Fruit fly (Drosophila melanogaster) whole organism, prepupa: Measurements from ENCODE around the gene CG42460.
A peak's percentile ranks its signal among the peaks of the same experiment; 100 is the strongest.

Experiments
- Blimp-1 ChIP-seq: fragments of 200-800 bp; sonication (Bioruptor generic); optimal IDR thresholded peaks from 3 replicates; lab custom pipeline; 2017; ENCODE audit warnings: missing biosample characterization, missing genetic modification characterization, mild to moderate bottlenecking, moderate library complexity, missing genetic modification reagents
- CG10631 ChIP-seq: fragments of 200-800 bp; sonication (Bioruptor generic); optimal IDR thresholded peaks from 2 replicates; lab custom pipeline; 2016; ENCODE audit warnings: missing biosample characterization, missing genetic modification characterization
- CG10669 ChIP-seq: fragments of 200-800 bp; sonication (Bioruptor generic); optimal IDR thresholded peaks from 3 replicates; lab custom pipeline; 2018; ENCODE audit warnings: missing biosample characterization, mild to moderate bottlenecking, missing genetic modification characterization, moderate library complexity
- CG11294 ChIP-seq: fragments of 200-800 bp; sonication (Bioruptor generic); IDR thresholded peaks from 2 replicates; pipeline ENCODE4 v1.3.6; 2022; ENCODE audit warnings: missing biosample characterization, missing genetic modification characterization
- CG11762 ChIP-seq: fragments of 200-800 bp; sonication (Bioruptor generic); optimal IDR thresholded peaks from 3 replicates; lab custom pipeline; 2016; ENCODE audit warnings: missing biosample characterization, missing genetic modification characterization; ENCODE audit not compliant: insufficient read depth
- CG11902 ChIP-seq: fragments of 200-800 bp; sonication (Bioruptor generic); optimal IDR thresholded peaks from 3 replicates; lab custom pipeline; 2016; ENCODE audit warnings: missing biosample characterization, missing genetic modification characterization
- CG15336 ChIP-seq: fragments of 200-800 bp; sonication (Bioruptor generic); IDR thresholded peaks from 2 replicates; pipeline ENCODE4 v1.3.6; 2022; ENCODE audit warnings: missing biosample characterization, missing genetic modification characterization
- CG1621 ChIP-seq: fragments of 200-800 bp; sonication (Bioruptor generic); optimal IDR thresholded peaks from 3 replicates; lab custom pipeline; 2018; ENCODE audit warnings: missing biosample characterization, mild to moderate bottlenecking, missing genetic modification characterization
- CG16779 ChIP-seq: fragments of 200-800 bp; sonication (Bioruptor generic); optimal IDR thresholded peaks from 3 replicates; lab custom pipeline; 2017; ENCODE audit warnings: missing biosample characterization, mild to moderate bottlenecking, missing genetic modification characterization
- CG3032 ChIP-seq: fragments of 200-800 bp; optimal IDR thresholded peaks from 2 replicates; lab custom pipeline; 2019; ENCODE audit warnings: missing biosample characterization, mild to moderate bottlenecking, missing genetic modification characterization, moderate library complexity
- CG31627 ChIP-seq: fragments of 200-800 bp; sonication (Bioruptor generic); optimal IDR thresholded peaks from 3 replicates; lab custom pipeline; 2016; ENCODE audit warnings: missing biosample characterization, missing genetic modification characterization
- CG34406 ChIP-seq: fragments of 200-800 bp; sonication (Bioruptor generic); optimal IDR thresholded peaks from 3 replicates; lab custom pipeline; 2016; ENCODE audit warnings: missing biosample characterization, missing genetic modification characterization
- CG4318 ChIP-seq: fragments of 200-800 bp; sonication (Bioruptor generic); optimal IDR thresholded peaks from 3 replicates; lab custom pipeline; 2017; ENCODE audit warnings: missing biosample characterization, mild to moderate bottlenecking, missing genetic modification characterization
- CG6163 ChIP-seq: fragments of 200-800 bp; sonication (Bioruptor generic); IDR thresholded peaks from 3 replicates; pipeline ENCODE4 v1.3.6; 2022; ENCODE audit warnings: missing biosample characterization, missing genetic modification characterization
- CG6276 ChIP-seq: fragments of 200-800 bp; sonication (Bioruptor generic); optimal IDR thresholded peaks from 2 replicates; lab custom pipeline; 2017; ENCODE audit warnings: missing biosample characterization, mild to moderate bottlenecking, missing genetic modification characterization
- CG6792 ChIP-seq: fragments of 200-800 bp; sonication (Bioruptor generic); optimal IDR thresholded peaks from 3 replicates; lab custom pipeline; 2016; ENCODE audit warnings: missing biosample characterization, missing genetic modification characterization
- CG6808 ChIP-seq: fragments of 200-800 bp; sonication (Bioruptor generic); optimal IDR thresholded peaks from 3 replicates; lab custom pipeline; 2017; ENCODE audit warnings: missing biosample characterization, missing genetic modification characterization, mild to moderate bottlenecking, moderate library complexity, missing genetic modification reagents
- CG6854 ChIP-seq: fragments of 200-800 bp; sonication (Bioruptor generic); optimal IDR thresholded peaks from 2 replicates; lab custom pipeline; 2017; ENCODE audit warnings: missing biosample characterization, mild to moderate bottlenecking, missing genetic modification characterization
- CG7368 ChIP-seq: fragments of 200-800 bp; sonication (Bioruptor generic); optimal IDR thresholded peaks from 3 replicates; lab custom pipeline; 2016; ENCODE audit warnings: missing biosample characterization, missing genetic modification characterization
- CG8319 ChIP-seq: fragments of 200-800 bp; sonication (Bioruptor generic); optimal IDR thresholded peaks from 3 replicates; lab custom pipeline; 2016; ENCODE audit warnings: missing biosample characterization, missing genetic modification characterization
- CG8632 ChIP-seq: fragments of 200-800 bp; sonication (Bioruptor generic); optimal IDR thresholded peaks from 3 replicates; lab custom pipeline; 2016; ENCODE audit warnings: missing biosample characterization, missing genetic modification characterization
- CG9139 ChIP-seq: fragments of 200-800 bp; sonication (Bioruptor generic); optimal IDR thresholded peaks from 3 replicates; lab custom pipeline; 2017; ENCODE audit warnings: missing biosample characterization, mild to moderate bottlenecking, missing genetic modification characterization
- Eip75B ChIP-seq: fragments of 200-800 bp; sonication (Bioruptor generic); optimal IDR thresholded peaks from 3 replicates; lab custom pipeline; 2016; ENCODE audit warnings: missing biosample characterization, missing genetic modification characterization
- Eip78C ChIP-seq: fragments of 200-800 bp; sonication (Bioruptor generic); peaks from one replicate; lab custom pipeline; 2016; ENCODE audit warnings: missing biosample characterization, missing genetic modification characterization
- Eip93F ChIP-seq: fragments of 200-800 bp; sonication (Bioruptor generic); optimal IDR thresholded peaks from 2 replicates; lab custom pipeline; 2016; ENCODE audit warnings: missing biosample characterization, mild to moderate bottlenecking, missing genetic modification characterization
- Ets21C ChIP-seq: fragments of 200-800 bp; sonication (Bioruptor generic); optimal IDR thresholded peaks from 3 replicates; lab custom pipeline; 2016; ENCODE audit warnings: missing biosample characterization, missing genetic modification characterization
- Ets96B ChIP-seq: fragments of 200-800 bp; optimal IDR thresholded peaks from 2 replicates; lab custom pipeline; 2019; ENCODE audit warnings: missing biosample characterization, mild to moderate bottlenecking, missing genetic modification characterization, moderate library complexity
- Gug ChIP-seq: fragments of 200-800 bp; sonication (Bioruptor generic); IDR thresholded peaks from 2 replicates; pipeline ENCODE4 v1.3.6; 2022; ENCODE audit warnings: missing biosample characterization, missing genetic modification characterization
- Hr38 ChIP-seq: sonication (Bioruptor generic); optimal IDR thresholded peaks from 2 replicates; lab custom pipeline; 2016; ENCODE audit warnings: missing biosample characterization, missing genetic modification characterization
- Hr39 ChIP-seq: fragments of 200-800 bp; sonication (Bioruptor generic); optimal IDR thresholded peaks from 2 replicates; lab custom pipeline; 2016; ENCODE audit warnings: missing biosample characterization, missing genetic modification characterization
- Hr4 ChIP-seq: fragments of 200-800 bp; sonication (Bioruptor generic); optimal IDR thresholded peaks from 3 replicates; lab custom pipeline; 2016; ENCODE audit warnings: missing biosample characterization, missing genetic modification characterization
- Lpt ChIP-seq: fragments of 200-800 bp; sonication (Bioruptor generic); optimal IDR thresholded peaks from 3 replicates; lab custom pipeline; 2016; ENCODE audit warnings: missing biosample characterization, missing genetic modification characterization
- OdsH ChIP-seq: fragments of 200-800 bp; sonication (Bioruptor generic); optimal IDR thresholded peaks from 3 replicates; lab custom pipeline; 2016; ENCODE audit warnings: missing biosample characterization, missing genetic modification characterization
- Smox ChIP-seq: fragments of 200-800 bp; sonication (Bioruptor generic); optimal IDR thresholded peaks from 3 replicates; lab custom pipeline; 2016; ENCODE audit warnings: missing biosample characterization, missing genetic modification characterization
- Sox102F ChIP-seq: fragments of 200-800 bp; sonication (Bioruptor generic); optimal IDR thresholded peaks from 2 replicates; lab custom pipeline; 2016; ENCODE audit warnings: missing biosample characterization, mild to moderate bottlenecking, missing genetic modification characterization
- Sox14 ChIP-seq: fragments of 200-800 bp; sonication (Bioruptor generic); optimal IDR thresholded peaks from 3 replicates; lab custom pipeline; 2016; ENCODE audit warnings: missing biosample characterization, missing genetic modification characterization
- Sox15 ChIP-seq: fragments of 200-800 bp; sonication (Bioruptor generic); optimal IDR thresholded peaks from 3 replicates; lab custom pipeline; 2016; ENCODE audit warnings: missing biosample characterization, missing genetic modification characterization
- achi ChIP-seq: fragments of 200-800 bp; sonication (Bioruptor generic); optimal IDR thresholded peaks from 3 replicates; lab custom pipeline; 2016; ENCODE audit warnings: missing biosample characterization, missing genetic modification characterization
- dsx ChIP-seq: fragments of 200-800 bp; optimal IDR thresholded peaks from 3 replicates; lab custom pipeline; 2019; ENCODE audit warnings: missing biosample characterization, mild to moderate bottlenecking, missing genetic modification characterization, moderate library complexity; ENCODE audit not compliant: poor library complexity, severe bottlenecking
- eg ChIP-seq: fragments of 200-800 bp; sonication (Bioruptor generic); IDR thresholded peaks from 3 replicates; pipeline ENCODE4 v1.3.6; 2022; ENCODE audit warnings: missing biosample characterization, missing genetic modification characterization
- esn ChIP-seq: fragments of 200-800 bp; sonication (Bioruptor generic); optimal IDR thresholded peaks from 2 replicates; lab custom pipeline; 2016; ENCODE audit warnings: missing biosample characterization, mild to moderate bottlenecking, missing genetic modification characterization, moderate library complexity
- fd85E ChIP-seq: fragments of 200-800 bp; sonication (Bioruptor generic); optimal IDR thresholded peaks from 3 replicates; lab custom pipeline; 2016; ENCODE audit warnings: missing biosample characterization, missing genetic modification characterization
- fkh ChIP-seq: fragments of 200-800 bp; sonication (Bioruptor generic); optimal IDR thresholded peaks from 3 replicates; lab custom pipeline; 2017; ENCODE audit warnings: missing biosample characterization, mild to moderate bottlenecking, missing genetic modification characterization, moderate library complexity
- salr ChIP-seq, 2 experiments: fragments of 200-800 bp; sonication (Bioruptor generic); optimal IDR thresholded peaks; 3 replicates each; lab custom pipeline; 2016 to 2018; ENCODE audit warnings: missing biosample characterization in 2 of 2, missing genetic modification characterization in 2 of 2, mild to moderate bottlenecking in 1 of 2
- ss ChIP-seq, 2 experiments: fragments of 200-800 bp; sonication (Bioruptor generic); optimal IDR thresholded peaks; 2 replicates in 1 of 2; 3 replicates in 1 of 2; lab custom pipeline; 2017 to 2018; ENCODE audit warnings: mild to moderate bottlenecking in 2 of 2, missing biosample characterization in 2 of 2, missing genetic modification characterization in 2 of 2, moderate library complexity in 1 of 2
- svp ChIP-seq: fragments of 200-800 bp; sonication (Bioruptor generic); peaks from one replicate; lab custom pipeline; 2016; ENCODE audit warnings: missing biosample characterization, missing genetic modification characterization
- topi ChIP-seq: fragments of 200-800 bp; sonication (Bioruptor generic); optimal IDR thresholded peaks from 3 replicates; lab custom pipeline; 2016; ENCODE audit warnings: missing biosample characterization, missing genetic modification characterization
- vri ChIP-seq: fragments of 200-800 bp; sonication (Bioruptor generic); optimal IDR thresholded peaks from 3 replicates; lab custom pipeline; 2016; ENCODE audit warnings: missing biosample characterization, mild to moderate bottlenecking, missing genetic modification characterization

The CG42460 gene

DNA sequence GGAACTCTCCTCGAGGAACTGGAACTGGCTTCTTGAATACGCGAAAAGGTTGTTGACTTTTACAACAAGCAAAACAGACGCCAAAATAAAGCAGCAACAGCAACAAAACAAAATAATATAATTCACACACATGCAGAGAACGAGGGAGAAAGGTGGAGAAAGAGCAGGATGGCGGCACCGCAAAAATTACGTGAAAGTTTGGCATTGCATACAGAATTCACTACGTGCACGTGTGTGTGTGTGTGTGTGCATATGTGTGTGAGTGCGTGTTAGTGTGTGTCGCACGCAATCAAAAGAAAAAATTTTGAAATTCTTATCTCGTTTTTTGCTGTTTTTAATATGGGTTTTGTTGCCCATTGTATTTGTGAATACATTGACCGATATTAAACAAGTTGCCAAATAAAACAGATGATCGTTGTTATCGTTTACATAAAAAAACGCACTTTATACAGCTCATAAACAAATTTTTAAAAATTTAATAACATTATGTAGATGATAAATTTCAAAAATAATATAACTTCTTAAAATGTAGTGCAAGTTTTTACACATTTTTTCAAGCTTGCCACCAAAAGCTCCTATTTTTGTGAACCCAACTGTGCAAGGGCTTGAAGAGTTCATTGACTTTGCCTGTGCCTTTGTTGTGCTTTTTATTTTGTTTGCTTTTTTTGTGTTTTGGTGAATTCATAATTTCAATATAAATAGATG is 46.9 kb downstream of the CG42460 start (continued):
- TF ChIP-seq Sox15 (GFP tag; lab: Kevin White, UChicago) (no peak), CG11902 (GFP tag; lab: Kevin White, UChicago) (peak; percentile 45), CG3032 (tag; lab: Kevin White, UChicago) (no peak), CG6792 (GFP tag; lab: Kevin White, UChicago) (peak; percentile 75), fd85E (GFP tag; lab: Kevin White, UChicago) (no peak), CG6808 (GFP tag; lab: Kevin White, UChicago) (no peak), esn (GFP tag; lab: Kevin White, UChicago) (peak; percentile 94), CG11294 (no peak), CG8632 (GFP tag; lab: Kevin White, UChicago) (peak; percentile 60)

DNA sequence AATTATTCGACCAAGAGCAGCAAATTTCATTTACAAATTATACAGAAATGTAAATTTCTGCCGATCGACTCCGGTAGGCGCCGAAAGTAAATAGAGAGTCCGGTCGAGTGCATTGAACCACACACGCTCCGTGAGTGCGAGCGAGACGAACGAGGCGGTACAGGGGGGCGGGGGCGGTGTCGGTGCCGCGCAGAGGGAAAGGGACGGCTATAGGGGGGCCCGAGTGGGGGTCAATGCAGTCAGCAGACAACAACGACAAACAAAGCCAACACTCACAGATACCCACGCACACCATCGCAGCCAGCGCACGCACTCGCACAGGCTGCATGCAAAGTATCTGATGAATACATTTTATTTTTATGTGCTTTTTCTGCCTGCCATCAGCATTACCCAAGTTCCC is 48.9 kb downstream of the CG42460 start:
- TF ChIP-seq CG8319 (GFP tag; lab: Kevin White, UChicago): no peak
- TF ChIP-seq eg (GFP tag; lab: Robert Waterston, UW): peak; percentile 42; the same call in 1 of the 3 replicates
- TF ChIP-seq fkh (GFP tag; lab: Kevin White, UChicago): peak; percentile 87
- TF ChIP-seq Sox14: peak; percentile 57
- TF ChIP-seq Eip93F (GFP tag; lab: Kevin White, UChicago): no peak
- no peak for TF ChIP-seq CG6276
- TF ChIP-seq CG7368 (GFP tag; lab: Kevin White, UChicago): no peak
- TF ChIP-seq Lpt (GFP tag; lab: Kevin White, UChicago): peak; percentile 49
- TF ChIP-seq Eip78C (GFP tag; lab: Kevin White, UChicago): no peak
- TF ChIP-seq CG1621 (tag; lab: Kevin White, UChicago): no peak
- TF ChIP-seq CG6808 (GFP tag; lab: Kevin White, UChicago): peak; percentile 9
- no peak for TF ChIP-seq Hr38 (GFP tag; lab: Kevin White, UChicago)
- no peak for TF ChIP-seq Sox15 (GFP tag; lab: Kevin White, UChicago)
- TF ChIP-seq Ets21C (GFP tag; lab: Kevin White, UChicago): no peak
- TF ChIP-seq CG31627: no peak
- TF ChIP-seq topi (GFP tag; lab: Kevin White, UChicago): no peak
- no peak for TF ChIP-seq CG16779 (tag; lab: Kevin White, UChicago)
- peak; percentile 56 for TF ChIP-seq Blimp-1 (GFP tag; lab: Kevin White, UChicago)
- TF ChIP-seq CG3032 (tag; lab: Kevin White, UChicago): no peak
- no peak for TF ChIP-seq CG10669
- TF ChIP-seq Ets96B (tag; lab: Kevin White, UChicago): no peak
- TF ChIP-seq dsx (GFP tag; lab: Kevin White, UChicago): peak; percentile 77
- TF ChIP-seq CG6163 (GFP tag; lab: Robert Waterston, UW): peak; percentile 50; the same call in 2 of the 3 replicates
- peak; percentile 26 for TF ChIP-seq CG6854
- peak in 1 of 2 experiments; percentile 84 for TF ChIP-seq ss (GFP tag; optimal IDR thresholded peaks at IDR 0.05; lab: Kevin White, UChicago)
- 0 out of 2 replicates have a peak, but pooled peaks have one; percentile 7 for TF ChIP-seq CG15336
- TF ChIP-seq CG34406 (GFP tag; lab: Kevin White, UChicago): no peak
- TF ChIP-seq Hr39 (GFP tag; lab: Kevin White, UChicago): no peak
- TF ChIP-seq salr (GFP tag; optimal IDR thresholded peaks at IDR 0.05; lab: Kevin White, UChicago): no peak
- TF ChIP-seq vri: no peak
- no peak for TF ChIP-seq Eip75B
- no peak for TF ChIP-seq OdsH (GFP tag; lab: Kevin White, UChicago)
- no peak for TF ChIP-seq CG9139 (GFP tag; lab: Kevin White, UChicago)
- TF ChIP-seq Smox (GFP tag; lab: Kevin White, UChicago): no peak
- TF ChIP-seq Sox102F: no peak
- no peak for TF ChIP-seq CG10631
- TF ChIP-seq CG11762 (GFP tag; lab: Kevin White, UChicago): no peak
- TF ChIP-seq achi: no peak
- no peak for TF ChIP-seq CG11294
- TF ChIP-seq CG4318: no peak
- TF ChIP-seq svp (GFP tag; lab: Kevin White, UChicago): peak; percentile 96
- TF ChIP-seq CG8632 (GFP tag; lab: Kevin White, UChicago): no peak
- TF ChIP-seq Hr4 (GFP tag; lab: Kevin White, UChicago): no peak
- TF ChIP-seq esn (GFP tag; lab: Kevin White, UChicago): no peak
- TF ChIP-seq Gug (GFP tag; lab: Robert Waterston, UW): peak; percentile 37; the same call in 1 of the 2 replicates
